Fruit fly (Drosophila melanogaster) Kc167 (cell line): Measurements from ENCODE around the gene CG1951.

Experiments used
- Myc ChIP-seq: fragments of >200 bp; optimal IDR thresholded peaks from 2 replicates; lab custom pipeline; 2017; ENCODE audit warnings: missing external identifiers
- Sin3A ChIP-seq: fragments of >200 bp; optimal IDR thresholded peaks from 2 replicates; lab custom pipeline; 2018; ENCODE audit warnings: missing external identifiers
- h ChIP-seq: fragments of >200 bp; optimal IDR thresholded peaks from 3 replicates; lab custom pipeline; 2018; ENCODE audit warnings: missing external identifiers
- insv ChIP-seq: fragments of >200 bp; optimal IDR thresholded peaks from 3 replicates; lab custom pipeline; 2018; ENCODE audit warnings: missing external identifiers
- psq ChIP-seq: fragments of >200 bp; optimal IDR thresholded peaks from 2 replicates; lab custom pipeline; 2017; ENCODE audit warnings: missing external identifiers
- ttk ChIP-seq: sonication (Bioruptor generic); optimal IDR thresholded peaks from 2 replicates; lab custom pipeline; 2017; ENCODE audit warnings: missing external identifiers

Gene CG1951

DNA sequence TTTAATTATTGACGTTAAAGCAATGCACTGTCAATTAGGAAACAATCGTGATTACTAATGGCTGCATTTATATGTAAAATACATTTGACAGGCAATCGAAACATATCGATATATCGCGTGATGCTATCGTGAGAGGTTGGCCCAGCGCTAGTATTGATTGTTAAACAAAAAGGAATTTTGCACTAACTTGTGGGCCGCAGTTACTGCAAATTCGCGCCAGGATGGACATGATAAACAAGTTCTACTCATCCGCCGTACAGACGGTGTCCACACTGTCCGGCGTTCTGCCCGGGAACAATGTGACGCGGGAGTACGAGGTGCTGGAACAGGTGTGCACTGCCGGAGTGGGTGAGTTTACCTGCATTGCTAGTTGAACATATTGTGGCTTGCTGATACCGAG, at the start of gene CG1951, which contains the start of gene eIF4E6:
Gene CG1951 (plus strand): TSS at position 115 of the 400 bp plus-strand sequence.
Gene eIF4E6 (minus strand): TSS at position 53 of the 400 bp plus-strand sequence.
- no peak for TF ChIP-seq Sin3A (lab: Kevin White, UChicago)
- TF ChIP-seq insv, result no peak
- TF ChIP-seq ttk, result no peak
- TF ChIP-seq Myc (lab: Kevin White, UChicago), result no peak
- TF ChIP-seq h (lab: Kevin White, UChicago), result no peak
- TF ChIP-seq psq (lab: Kevin White, UChicago), result no peak

dm6 chr3R:28985887-28986286, 41.1 kb upstream of the CG1951 start:
- TF ChIP-seq Sin3A (lab: Kevin White, UChicago) (no peak), ttk (no peak), h (lab: Kevin White, UChicago) (no peak), psq (lab: Kevin White, UChicago) (no peak), insv (no peak), Myc (lab: Kevin White, UChicago) (no peak)

dm6 chr3R:28987596-28988378, 39.2 kb upstream of the CG1951 start:
- TF ChIP-seq insv (no peak), psq (lab: Kevin White, UChicago) (no peak), Sin3A (lab: Kevin White, UChicago) (no peak), ttk (no peak), h (lab: Kevin White, UChicago) (no peak), Myc (lab: Kevin White, UChicago) (no peak)

dm6 chr3R:28989388-28989787, 37.6 kb upstream of the CG1951 start:
- TF ChIP-seq Myc (lab: Kevin White, UChicago) (no peak), h (lab: Kevin White, UChicago) (no peak), psq (lab: Kevin White, UChicago) (no peak), Sin3A (lab: Kevin White, UChicago) (no peak), ttk (no peak), insv (no peak)

dm6 chr3R:28990695-28991094, 36.3 kb upstream of the CG1951 start:
- TF ChIP-seq h (lab: Kevin White, UChicago), result no peak
- no peak for TF ChIP-seq psq (lab: Kevin White, UChicago)
- no peak for TF ChIP-seq insv
- no peak for TF ChIP-seq ttk
- no peak for TF ChIP-seq Myc (lab: Kevin White, UChicago)
- TF ChIP-seq Sin3A (lab: Kevin White, UChicago), result no peak

- TF ChIP-seq Myc (lab: Kevin White, UChicago) (no peak), h (lab: Kevin White, UChicago) (no peak), psq (lab: Kevin White, UChicago) (no peak), Sin3A (lab: Kevin White, UChicago) (no peak), insv (no peak), ttk (no peak)
Observed at dm6 chr3R:28998999-28999398, 28.0 kb upstream of the CG1951 start.

- TF ChIP-seq Myc (lab: Kevin White, UChicago) (no peak), Sin3A (lab: Kevin White, UChicago) (no peak), insv (no peak), psq (lab: Kevin White, UChicago) (no peak), h (lab: Kevin White, UChicago) (no peak), ttk (no peak)
Observed at dm6 chr3R:29000001-29000400, 27.0 kb upstream of the CG1951 start.

DNA sequence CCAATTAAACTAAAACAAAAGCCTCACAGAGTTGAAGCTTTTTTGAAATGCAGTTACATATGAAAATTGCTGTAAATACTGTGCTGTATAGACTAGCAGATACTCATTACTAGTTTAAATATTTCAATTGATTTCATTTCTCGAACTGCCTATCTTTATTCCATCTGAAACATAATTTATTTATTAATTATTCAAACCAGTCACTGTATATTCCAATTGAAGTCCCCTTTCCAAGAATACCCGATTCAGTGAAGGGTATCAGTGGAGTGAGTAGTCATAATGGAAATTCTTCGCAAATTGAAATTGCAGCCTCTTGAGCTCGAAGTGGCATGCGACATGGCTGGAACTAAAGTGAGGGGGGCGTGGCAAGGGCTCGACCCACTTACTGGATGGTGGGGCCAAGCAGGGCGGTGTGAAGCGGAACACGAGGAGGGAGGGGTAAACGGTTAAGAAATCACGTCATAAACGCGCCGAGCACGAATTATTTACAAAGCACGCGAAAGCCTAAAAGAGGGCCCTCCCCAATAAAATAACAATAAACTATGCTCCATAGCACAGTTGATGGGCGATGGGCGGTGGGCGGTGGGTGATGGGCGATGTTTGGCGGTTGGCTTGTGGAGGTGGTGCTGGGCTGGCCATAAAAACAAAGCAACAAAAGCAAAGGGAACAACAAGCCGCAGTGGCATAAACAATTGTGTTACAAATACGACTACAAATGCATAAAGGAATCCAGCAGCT, 22.0 kb upstream of the CG1951 start:
- no peak for TF ChIP-seq ttk
- no peak for TF ChIP-seq Sin3A (lab: Kevin White, UChicago)
- TF ChIP-seq Myc (lab: Kevin White, UChicago), result no peak
- no peak for TF ChIP-seq psq (lab: Kevin White, UChicago)
- TF ChIP-seq h (lab: Kevin White, UChicago), result no peak
- no peak for TF ChIP-seq insv

dm6 chr3R:29005622-29006018, 21.4 kb upstream of the CG1951 start:
- TF ChIP-seq h (lab: Kevin White, UChicago) (no peak), insv (no peak), ttk (no peak), psq (lab: Kevin White, UChicago) (no peak), Sin3A (lab: Kevin White, UChicago) (no peak), Myc (lab: Kevin White, UChicago) (no peak)

- TF ChIP-seq Myc (lab: Kevin White, UChicago) (no peak), ttk (no peak), insv (no peak), Sin3A (lab: Kevin White, UChicago) (no peak), psq (lab: Kevin White, UChicago) (no peak), h (lab: Kevin White, UChicago) (no peak)
Observed at dm6 chr3R:29011144-29011543, 15.9 kb upstream of the CG1951 start.

DNA sequence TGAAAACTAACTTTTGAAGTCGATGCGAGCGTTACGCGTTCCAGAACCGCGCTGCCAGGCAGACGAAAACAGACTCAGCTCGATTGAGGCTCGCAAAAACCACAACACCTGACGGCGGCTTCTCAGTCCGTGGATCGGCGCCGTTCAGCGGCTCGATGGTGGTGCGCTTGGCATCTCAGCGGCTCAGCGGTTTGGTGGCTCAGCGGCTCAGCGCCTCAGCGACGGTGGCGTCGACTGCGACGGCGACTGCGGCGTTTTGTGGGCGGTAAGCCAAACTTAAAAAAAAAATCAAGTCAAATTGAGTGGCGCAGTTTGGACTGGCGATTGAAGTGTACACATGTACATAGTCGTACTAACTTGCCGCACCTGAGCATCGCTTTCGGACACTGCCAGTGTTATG, 6.7 kb upstream of the CG1951 start, which contains the start of gene wat:
Gene wat (minus strand): TSS at position 41 of the 400 bp plus-strand sequence.
- TF ChIP-seq h (lab: Kevin White, UChicago) (no peak), ttk (no peak), psq (lab: Kevin White, UChicago) (no peak), Sin3A (lab: Kevin White, UChicago) (no peak), Myc (lab: Kevin White, UChicago) (no peak), insv (no peak)

DNA sequence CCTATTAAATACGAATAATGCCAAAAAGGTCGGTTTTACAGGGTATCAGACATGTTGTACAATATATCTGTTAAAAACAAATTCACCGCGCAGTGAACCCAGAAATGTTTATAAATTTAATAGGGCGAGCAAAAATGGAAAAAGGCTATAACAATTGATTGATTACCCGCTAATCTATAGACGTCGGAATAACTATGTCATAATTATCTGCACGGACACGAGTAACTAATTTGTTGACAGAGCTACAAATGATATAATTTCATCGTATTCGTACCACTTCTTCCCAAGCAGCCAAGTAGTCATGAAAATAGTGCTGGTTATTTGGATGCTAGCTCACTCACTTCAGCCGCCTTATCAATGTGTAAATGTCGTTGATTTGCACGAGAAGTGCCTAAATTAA, 2.4 kb upstream of the CG1951 start, which contains the start of gene CG14518:
Gene CG14518 (plus strand): TSS at position 301 of the 400 bp plus-strand sequence.
- TF ChIP-seq ttk (no peak), psq (lab: Kevin White, UChicago) (no peak), insv (no peak), h (lab: Kevin White, UChicago) (no peak), Sin3A (lab: Kevin White, UChicago) (no peak), Myc (lab: Kevin White, UChicago) (no peak)
